Worm (Caenorhabditis elegans): ENCODE data around the gene rcq-5.
"Not testable (repeated sequence)": the region's sequence is repeated elsewhere in the genome, so short reads cannot be mapped to it uniquely, and the experiment has no call there.

DNA sequence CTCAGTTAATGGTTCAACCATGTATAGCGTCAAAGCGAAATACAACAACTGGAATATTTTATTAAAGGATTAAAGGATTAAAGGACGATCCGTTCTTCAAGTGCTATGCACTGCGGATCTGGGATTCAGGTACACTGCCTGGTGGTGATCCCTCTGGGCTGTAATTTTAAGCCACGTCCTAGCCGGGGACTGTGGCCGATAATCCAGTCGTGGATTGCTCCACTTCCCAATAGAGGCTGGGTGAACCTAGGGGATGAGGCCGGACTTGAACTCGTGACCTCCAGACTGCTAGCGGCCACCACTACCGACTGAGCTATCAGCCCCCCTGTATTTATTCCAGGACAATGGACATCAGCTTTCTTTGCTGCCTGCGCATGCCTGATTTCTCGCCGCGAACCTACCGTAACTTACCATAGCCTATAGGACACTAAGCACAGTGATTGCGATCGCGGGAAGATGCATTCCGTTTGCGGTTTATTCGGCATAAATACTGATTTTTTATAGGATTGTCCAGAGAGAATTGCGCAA is 3.1 kb upstream of the rcq-5 start:
- not testable (repeated sequence) for TF ChIP-seq F37B4.10 (GFP tag; IDR thresholded peaks at IDR 0.05); let-607 (tag; optimal IDR thresholded peaks at IDR 0.05); ekl-4 (GFP tag; IDR thresholded peaks at IDR 0.05); B0336.3 (GFP tag; IDR thresholded peaks at IDR 0.05); sea-2 (GFP tag; IDR thresholded peaks at IDR 0.05); B0261.1 (tag; optimal IDR thresholded peaks at IDR 0.05); pha-4 (tag; optimal IDR thresholded peaks at IDR 0.05)
